Worm (Caenorhabditis elegans): ENCODE measurements around the gene T03G6.3.
A peak's percentile ranks its signal among the peaks of the same experiment; 100 is the strongest.

Gene T03G6.3

DNA sequence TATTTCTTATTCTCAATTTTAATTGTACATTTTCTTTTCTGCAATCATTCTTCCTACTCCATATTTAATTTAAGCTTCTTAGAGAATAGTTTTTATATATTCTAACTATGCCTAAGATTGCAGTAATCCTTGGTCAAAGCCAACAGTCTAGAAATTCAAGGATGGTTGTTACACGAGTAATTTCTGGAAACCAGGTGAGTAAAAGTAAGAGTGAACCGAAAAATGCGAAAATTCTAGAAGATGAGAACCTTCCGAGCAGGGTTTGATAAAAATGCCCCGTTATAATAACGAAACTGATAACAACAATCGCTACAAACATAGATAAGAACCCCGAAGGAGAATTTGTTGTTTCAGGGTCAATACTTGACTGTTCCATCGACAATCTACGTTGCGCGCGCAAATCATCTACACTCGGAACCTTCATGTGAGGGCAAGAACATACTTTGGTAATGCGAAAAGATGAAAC is 50.2 kb downstream of the T03G6.3 start, which contains the start of gene F52H2.15 (continued):
- TF ChIP-seq unc-39 (tag; optimal IDR thresholded peaks at IDR 0.05), result no peak
- TF ChIP-seq mdl-1 (tag; optimal IDR thresholded peaks at IDR 0.05), result no peak
- no peak for TF ChIP-seq php-3 (GFP tag; IDR thresholded peaks at IDR 0.05)
- TF ChIP-seq snpc-1.2 (GFP tag; IDR thresholded peaks at IDR 0.05), result no peak
- TF ChIP-seq hmg-1.1 (GFP tag; IDR thresholded peaks at IDR 0.05), result no peak
- TF ChIP-seq nhr-25 (tag; optimal IDR thresholded peaks at IDR 0.05; ENCODE audit: borderline replicate concordance, insufficient read depth), result no peak
- peak; percentile 11 for TF ChIP-seq aha-1 (tag)
- TF ChIP-seq ceh-82 (tag; optimal IDR thresholded peaks at IDR 0.05), result no peak
- TF ChIP-seq sdz-12 (GFP tag; optimal IDR thresholded peaks at IDR 0.05), result no peak
- TF ChIP-seq fkh-10 (GFP tag; optimal IDR thresholded peaks at IDR 0.05), result no peak
- no peak for TF ChIP-seq mxl-3 (GFP tag; optimal IDR thresholded peaks at IDR 0.05)
- no peak for TF ChIP-seq D1046.2 (GFP tag; IDR thresholded peaks at IDR 0.05)
- TF ChIP-seq nhr-48 (tag; optimal IDR thresholded peaks at IDR 0.05), result no peak
- no peak for TF ChIP-seq lin-39 (tag; optimal IDR thresholded peaks at IDR 0.05)

- TF ChIP-seq F44E2.7 (GFP tag; IDR thresholded peaks at IDR 0.05) (no peak), mxl-2 (GFP tag; conservative IDR thresholded peaks at IDR 0.05) (no peak)
Measured at ce11 chrX:2564047-2564446, 51.5 kb downstream of the T03G6.3 start, which contains the start of gene dhcr-24. Gene dhcr-24, minus strand, starts transcription at chrX:2564147.

Measured in whole organism, L4 larva.